Fruit fly (Drosophila melanogaster) whole organism, prepupa: Measurements from ENCODE around the gene CG11837.

Source experiments
- Blimp-1 ChIP-seq: fragments of 200-800 bp; sonication (Bioruptor generic); optimal IDR thresholded peaks from 3 replicates; lab custom pipeline; 2017; ENCODE audit warnings: missing biosample characterization, missing genetic modification characterization, mild to moderate bottlenecking, moderate library complexity, missing genetic modification reagents
- CG16779 ChIP-seq: fragments of 200-800 bp; sonication (Bioruptor generic); optimal IDR thresholded peaks from 3 replicates; lab custom pipeline; 2017; ENCODE audit warnings: missing biosample characterization, mild to moderate bottlenecking, missing genetic modification characterization
- CG34406 ChIP-seq: fragments of 200-800 bp; sonication (Bioruptor generic); optimal IDR thresholded peaks from 3 replicates; lab custom pipeline; 2016; ENCODE audit warnings: missing biosample characterization, missing genetic modification characterization
- CG8319 ChIP-seq: fragments of 200-800 bp; sonication (Bioruptor generic); optimal IDR thresholded peaks from 3 replicates; lab custom pipeline; 2016; ENCODE audit warnings: missing biosample characterization, missing genetic modification characterization
- CG8632 ChIP-seq: fragments of 200-800 bp; sonication (Bioruptor generic); optimal IDR thresholded peaks from 3 replicates; lab custom pipeline; 2016; ENCODE audit warnings: missing biosample characterization, missing genetic modification characterization
- Eip75B ChIP-seq: fragments of 200-800 bp; sonication (Bioruptor generic); optimal IDR thresholded peaks from 3 replicates; lab custom pipeline; 2016; ENCODE audit warnings: missing biosample characterization, missing genetic modification characterization
- Ets21C ChIP-seq: fragments of 200-800 bp; sonication (Bioruptor generic); optimal IDR thresholded peaks from 3 replicates; lab custom pipeline; 2016; ENCODE audit warnings: missing biosample characterization, missing genetic modification characterization
- OdsH ChIP-seq: fragments of 200-800 bp; sonication (Bioruptor generic); optimal IDR thresholded peaks from 3 replicates; lab custom pipeline; 2016; ENCODE audit warnings: missing biosample characterization, missing genetic modification characterization
- Sox102F ChIP-seq: fragments of 200-800 bp; sonication (Bioruptor generic); optimal IDR thresholded peaks from 2 replicates; lab custom pipeline; 2016; ENCODE audit warnings: missing biosample characterization, mild to moderate bottlenecking, missing genetic modification characterization
- achi ChIP-seq: fragments of 200-800 bp; sonication (Bioruptor generic); optimal IDR thresholded peaks from 3 replicates; lab custom pipeline; 2016; ENCODE audit warnings: missing biosample characterization, missing genetic modification characterization
- fd85E ChIP-seq: fragments of 200-800 bp; sonication (Bioruptor generic); optimal IDR thresholded peaks from 3 replicates; lab custom pipeline; 2016; ENCODE audit warnings: missing biosample characterization, missing genetic modification characterization
- salr ChIP-seq, 2 experiments: fragments of 200-800 bp; sonication (Bioruptor generic); optimal IDR thresholded peaks; 3 replicates each; lab custom pipeline; 2016 to 2018; ENCODE audit warnings: missing biosample characterization in 2 of 2, missing genetic modification characterization in 2 of 2, mild to moderate bottlenecking in 1 of 2

- TF ChIP-seq salr (GFP tag; optimal IDR thresholded peaks at IDR 0.05; lab: Kevin White, UChicago) (peak in 1 of 2 experiments; percentile 58), Eip75B (peak; percentile 61), CG8632 (GFP tag; lab: Kevin White, UChicago) (no peak), Ets21C (no peak), fd85E (GFP tag; lab: Kevin White, UChicago) (no peak), CG8319 (GFP tag; lab: Kevin White, UChicago) (peak; percentile 22), CG34406 (GFP tag; lab: Kevin White, UChicago) (peak; percentile 31), Blimp-1 (GFP tag; lab: Kevin White, UChicago) (no peak), Sox102F (no peak), CG16779 (tag; lab: Kevin White, UChicago) (peak; percentile 47), OdsH (GFP tag; lab: Kevin White, UChicago) (peak; percentile 54), achi (GFP tag; lab: Kevin White, UChicago) (peak; percentile 68)
Measured at dm6 chr3R:29094152-29094551, 44.9 kb downstream of the CG11837 start.
